Worm (Caenorhabditis elegans) whole organism, L2 larva: ENCODE data around the gene srh-146.
"Not testable (repeated sequence)": the region's sequence is repeated elsewhere in the genome, so short reads cannot be mapped to it uniquely, and the experiment has no call there.

ENCODE experiments used
- C34F6.9 ChIP-seq: fragments of 150-350 bp; optimal IDR thresholded peaks from 2 replicates; lab custom pipeline; 2014; ENCODE audit warnings: missing biosample characterization, missing genetic modification characterization
- F13H6.1 ChIP-seq: sonication (generic microtip); optimal IDR thresholded peaks from 2 replicates; lab custom pipeline; 2016; ENCODE audit warnings: missing genetic modification characterization, missing compliant biosample characterization
- ZK546.5 ChIP-seq: sonication (generic microtip); optimal IDR thresholded peaks from 2 replicates; lab custom pipeline; 2017; ENCODE audit warnings: missing biosample characterization, missing genetic modification characterization
- alr-1 ChIP-seq: fragments of 150-350 bp; optimal IDR thresholded peaks from 2 replicates; lab custom pipeline; 2014; ENCODE audit warnings: missing biosample characterization, missing genetic modification characterization
- aly-2 ChIP-seq: fragments of 150-350 bp; optimal IDR thresholded peaks from 2 replicates; lab custom pipeline; 2014; ENCODE audit warnings: missing biosample characterization, missing genetic modification characterization
- ama-1 ChIP-seq: fragments of 150-350 bp; optimal IDR thresholded peaks from 2 replicates; lab custom pipeline; 2018; ENCODE audit warnings: inconsistent platforms
- blmp-1 ChIP-seq: sonication (generic microtip); optimal IDR thresholded peaks from 2 replicates; lab custom pipeline; 2017; ENCODE audit warnings: missing genetic modification characterization, mild to moderate bottlenecking, missing compliant biosample characterization, antibody characterized with exemption, moderate library complexity; ENCODE audit not compliant: insufficient read depth
- ceh-16 ChIP-seq: fragments of 150-350 bp; optimal IDR thresholded peaks from 2 replicates; lab custom pipeline; 2014; ENCODE audit warnings: missing biosample characterization, missing genetic modification characterization
- ceh-82 ChIP-seq: fragments of 150-350 bp; optimal IDR thresholded peaks from 2 replicates; lab custom pipeline; 2014; ENCODE audit warnings: missing biosample characterization, missing genetic modification characterization
- crh-2 ChIP-seq: sonication (generic microtip); optimal IDR thresholded peaks from 2 replicates; lab custom pipeline; 2017; ENCODE audit warnings: missing biosample characterization, missing genetic modification characterization
- dmd-4 ChIP-seq: sonication (generic microtip); optimal IDR thresholded peaks from 2 replicates; lab custom pipeline; 2017; ENCODE audit warnings: missing biosample characterization, missing genetic modification characterization
- egl-27 ChIP-seq: sonication (generic microtip); optimal IDR thresholded peaks from 3 replicates; lab custom pipeline; 2017; ENCODE audit warnings: missing biosample characterization, missing genetic modification reagents, missing genetic modification characterization
- elt-3 ChIP-seq: sonication (generic microtip); optimal IDR thresholded peaks from 2 replicates; lab custom pipeline; 2017; ENCODE audit warnings: missing biosample characterization, missing genetic modification characterization
- gmeb-1 ChIP-seq: fragments of 150-350 bp; optimal IDR thresholded peaks from 2 replicates; lab custom pipeline; 2014; ENCODE audit warnings: missing biosample characterization, missing genetic modification characterization
- lin-11 ChIP-seq: fragments of 150-350 bp; sonication (generic microtip); optimal IDR thresholded peaks from 2 replicates; lab custom pipeline; 2014; ENCODE audit warnings: missing biosample characterization, missing genetic modification characterization, inconsistent platforms, mixed read lengths
- lin-13 ChIP-seq: fragments of 150-350 bp; optimal IDR thresholded peaks from 2 replicates; lab custom pipeline; 2014; ENCODE audit warnings: missing biosample characterization, missing genetic modification reagents, missing genetic modification characterization
- lin-39 ChIP-seq: fragments of 150-350 bp; optimal IDR thresholded peaks from 2 replicates; lab custom pipeline; 2014; ENCODE audit warnings: missing biosample characterization, missing genetic modification reagents, missing genetic modification characterization
- mab-5 ChIP-seq: fragments of 150-350 bp; optimal IDR thresholded peaks from 2 replicates; lab custom pipeline; 2014; ENCODE audit warnings: missing biosample characterization, missing genetic modification characterization
- mdl-1 ChIP-seq, 2 experiments: fragments of 150-350 bp in 1 of 2; sonication (generic microtip) in 1 of 2; optimal IDR thresholded peaks; 2 replicates each; lab custom pipeline; 2017; ENCODE audit warnings: missing biosample characterization in 2 of 2, missing genetic modification characterization in 2 of 2
- nhr-10 ChIP-seq: sonication (generic microtip); optimal IDR thresholded peaks from 2 replicates; lab custom pipeline; 2017; ENCODE audit warnings: missing biosample characterization, missing genetic modification characterization
- nhr-12 ChIP-seq: fragments of 150-350 bp; optimal IDR thresholded peaks from 2 replicates; lab custom pipeline; 2014; ENCODE audit warnings: missing biosample characterization, missing genetic modification characterization
- nhr-21 ChIP-seq: fragments of 150-350 bp; optimal IDR thresholded peaks from 2 replicates; lab custom pipeline; 2014; ENCODE audit warnings: missing biosample characterization, missing genetic modification characterization
- nhr-23 ChIP-seq: fragments of 150-350 bp; optimal IDR thresholded peaks from 2 replicates; lab custom pipeline; 2014; ENCODE audit warnings: missing biosample characterization, missing genetic modification reagents, missing genetic modification characterization
- nhr-25 ChIP-seq: fragments of 150-350 bp; sonication (generic microtip); optimal IDR thresholded peaks from 3 replicates; lab custom pipeline; 2014; ENCODE audit warnings: missing biosample characterization, missing genetic modification characterization
- nhr-6 ChIP-seq: fragments of 150-350 bp; optimal IDR thresholded peaks from 2 replicates; lab custom pipeline; 2014; ENCODE audit warnings: missing biosample characterization, missing genetic modification characterization
- nhr-77 ChIP-seq: fragments of 150-350 bp; optimal IDR thresholded peaks from 2 replicates; lab custom pipeline; 2014; ENCODE audit warnings: missing biosample characterization, missing genetic modification characterization
- peb-1 ChIP-seq: fragments of 150-350 bp; optimal IDR thresholded peaks from 2 replicates; lab custom pipeline; 2014; ENCODE audit warnings: missing biosample characterization, missing genetic modification characterization
- sem-4 ChIP-seq: fragments of 150-350 bp; optimal IDR thresholded peaks from 2 replicates; lab custom pipeline; 2014; ENCODE audit warnings: missing biosample characterization, missing genetic modification reagents, missing genetic modification characterization
- unc-39 ChIP-seq: fragments of 150-350 bp; optimal IDR thresholded peaks from 2 replicates; lab custom pipeline; 2014; ENCODE audit warnings: missing biosample characterization, missing genetic modification characterization
- unc-55 ChIP-seq: fragments of 150-350 bp; sonication (generic microtip); optimal IDR thresholded peaks from 3 replicates; lab custom pipeline; 2014; ENCODE audit warnings: missing biosample characterization, missing genetic modification reagents, missing genetic modification characterization
- ztf-1 ChIP-seq: fragments of 200-800 bp; sonication (Bioruptor generic); conservative IDR thresholded peaks from 2 replicates; pipeline ENCODE4 v1.3.6; 2022; ENCODE audit warnings: missing genetic modification characterization, missing compliant biosample characterization
- ztf-4 ChIP-seq: fragments of 150-350 bp; optimal IDR thresholded peaks from 2 replicates; lab custom pipeline; 2014; ENCODE audit warnings: missing biosample characterization, missing genetic modification characterization

srh-146 gene

ce11 chrV:2938497-2938896 is 24.4 kb downstream of the srh-146 start, which contains the start of gene srw-141:
TSS of gene srw-141 (minus strand) at chrV:2938597.
- no peak for TF ChIP-seq C34F6.9 (tag; lab: Kevin White, UChicago)
- TF ChIP-seq nhr-21: no peak
- no peak for TF ChIP-seq nhr-25
- no peak for TF ChIP-seq nhr-10 (tag; lab: Kevin White, UChicago)
- no peak for TF ChIP-seq F13H6.1
- TF ChIP-seq ztf-1 (GFP tag; lab: Robert Waterston, UW): no peak
- TF ChIP-seq ceh-82 (tag; lab: Kevin White, UChicago): no peak
- TF ChIP-seq egl-27 (tag; lab: Kevin White, UChicago): no peak
- TF ChIP-seq lin-11 (tag; lab: Kevin White, UChicago): no peak
- no peak for TF ChIP-seq unc-39 (tag; lab: Kevin White, UChicago)
- no peak for TF ChIP-seq gmeb-1 (tag; lab: Kevin White, UChicago)
- no peak for TF ChIP-seq nhr-12 (tag; lab: Kevin White, UChicago)
- TF ChIP-seq, all 48 proteins: peak for 0

ce11 chrV:2941405-2941804 is 27.4 kb downstream of the srh-146 start, which contains the start of gene srw-143:
TSS of gene srw-143 (minus strand) at chrV:2941505.
- TF ChIP-seq ama-1 (lab: Kevin White, UChicago) (no peak), ztf-4 (no peak), sem-4 (no peak), alr-1 (tag; lab: Kevin White, UChicago) (no peak)

ce11 chrV:2942247-2942646 is 28.2 kb downstream of the srh-146 start:
- TF ChIP-seq egl-27 (tag; lab: Kevin White, UChicago) (no peak), alr-1 (tag; lab: Kevin White, UChicago) (no peak), nhr-77 (tag; lab: Kevin White, UChicago) (no peak), aly-2 (tag; lab: Kevin White, UChicago) (no peak), nhr-12 (tag; lab: Kevin White, UChicago) (no peak), lin-39 (tag; lab: Kevin White, UChicago) (no peak), lin-11 (tag; lab: Kevin White, UChicago) (no peak), nhr-25 (no peak), blmp-1 (no peak), ztf-4 (no peak)
- TF ChIP-seq, all 48 proteins: peak for 0

- TF ChIP-seq nhr-23: no peak
- TF ChIP-seq C34F6.9 (tag; lab: Kevin White, UChicago): no peak
- no peak for TF ChIP-seq lin-39 (tag; lab: Kevin White, UChicago)
- TF ChIP-seq nhr-25: no peak
- TF ChIP-seq ama-1 (lab: Kevin White, UChicago): no peak
- no peak for TF ChIP-seq dmd-4
- no peak for TF ChIP-seq egl-27 (tag; lab: Kevin White, UChicago)
- no peak for TF ChIP-seq unc-39 (tag; lab: Kevin White, UChicago)
- TF ChIP-seq ceh-16 (tag; lab: Kevin White, UChicago): no peak
- TF ChIP-seq lin-13: no peak
- TF ChIP-seq ztf-1 (GFP tag; lab: Robert Waterston, UW): no peak
- TF ChIP-seq unc-55 (GFP tag; lab: Kevin White, UChicago): no peak
- TF ChIP-seq mdl-1 (tag; optimal IDR thresholded peaks at IDR 0.05; lab: Kevin White, UChicago): no peak
- TF ChIP-seq, all 48 proteins: peak for 0
Observed at ce11 chrV:2943859-2944258, 29.8 kb downstream of the srh-146 start, which contains the start of gene srw-137. TSS of gene srw-137 (minus strand) at chrV:2943959.

- TF ChIP-seq lin-39 (tag; lab: Kevin White, UChicago): no peak
- no peak for TF ChIP-seq aly-2 (tag; lab: Kevin White, UChicago)
- TF ChIP-seq peb-1 (tag; lab: Kevin White, UChicago): no peak
- no peak for TF ChIP-seq mab-5 (tag; lab: Kevin White, UChicago)
- TF ChIP-seq unc-55 (GFP tag; lab: Kevin White, UChicago): no peak
- no peak for TF ChIP-seq unc-39 (tag; lab: Kevin White, UChicago)
- TF ChIP-seq nhr-6: no peak
- no peak for TF ChIP-seq ceh-16 (tag; lab: Kevin White, UChicago)
- no peak for TF ChIP-seq crh-2 (tag; lab: Kevin White, UChicago)
- TF ChIP-seq elt-3 (tag; lab: Kevin White, UChicago): no peak
- no peak for TF ChIP-seq lin-13
Observed at ce11 chrV:2945602-2946001, 31.6 kb downstream of the srh-146 start, which contains the start of gene srh-87. TSS of gene srh-87 (minus strand) at chrV:2945702.

ce11 chrV:2952102-2952501 is 38.1 kb downstream of the srh-146 start, which contains the start of gene srw-122:
TSS of gene srw-122 (minus strand) at chrV:2952202.
- TF ChIP-seq nhr-25; ZK546.5 (tag; lab: Kevin White, UChicago); nhr-21: not testable (repeated sequence)
